Fruit fly (Drosophila melanogaster) whole organism: ENCODE measurements around the gene CG3588.

Experiments used
- CG8478 ChIP-seq: fragments of >200 bp; optimal IDR thresholded peaks from 2 replicates; lab custom pipeline; 2018; ENCODE audit warnings: inconsistent platforms
- Dll ChIP-seq: fragments of >200 bp; optimal IDR thresholded peaks from 2 replicates; lab custom pipeline; 2017
- EcR ChIP-seq, 2 experiments: fragments of >200 bp; optimal IDR thresholded peaks; 2 replicates each; lab custom pipeline; 2017; ENCODE audit warnings: missing biosample characterization in 2 of 2, missing genetic modification characterization in 2 of 2, missing genetic modification reagents in 2 of 2
- pan ChIP-seq: fragments of >200 bp; optimal IDR thresholded peaks from 2 replicates; lab custom pipeline; 2017
- psq ChIP-seq: fragments of >200 bp; optimal IDR thresholded peaks from 2 replicates; lab custom pipeline; 2017
- usp ChIP-seq: fragments of >200 bp; optimal IDR thresholded peaks from 2 replicates; lab custom pipeline; 2017; ENCODE audit warnings: missing biosample characterization, missing genetic modification characterization, mixed read lengths

Gene CG3588

dm6 chrX:2949114-2949513 is 29.5 kb downstream of the CG3588 start:
- TF ChIP-seq Dll (lab: Kevin White, UChicago): no peak
- no peak for TF ChIP-seq pan (lab: Kevin White, UChicago)
- TF ChIP-seq CG8478: no peak
- TF ChIP-seq psq (lab: Kevin White, UChicago): no peak
- no peak for TF ChIP-seq usp
- no peak for TF ChIP-seq EcR (GFP tag; optimal IDR thresholded peaks at IDR 0.05; lab: Kevin White, UChicago)

dm6 chrX:2951637-2952036 is 32.1 kb downstream of the CG3588 start:
- TF ChIP-seq usp: no peak

dm6 chrX:2956641-2957040 is 37.1 kb downstream of the CG3588 start:
- TF ChIP-seq usp (no peak), Dll (lab: Kevin White, UChicago) (no peak), pan (lab: Kevin White, UChicago) (no peak), psq (lab: Kevin White, UChicago) (no peak), EcR (GFP tag; optimal IDR thresholded peaks at IDR 0.05; lab: Kevin White, UChicago) (no peak)

dm6 chrX:2963171-2963570 is 43.6 kb downstream of the CG3588 start:
- TF ChIP-seq CG8478: no peak
- TF ChIP-seq pan (lab: Kevin White, UChicago): no peak
- no peak for TF ChIP-seq usp

- TF ChIP-seq psq (lab: Kevin White, UChicago) (no peak), CG8478 (no peak), pan (lab: Kevin White, UChicago) (no peak), usp (no peak), Dll (lab: Kevin White, UChicago) (no peak), EcR (GFP tag; optimal IDR thresholded peaks at IDR 0.05; lab: Kevin White, UChicago) (no peak)
Measured at dm6 chrX:2963790-2964335, 44.3 kb downstream of the CG3588 start.

dm6 chrX:2964678-2965231 is 45.2 kb downstream of the CG3588 start:
- TF ChIP-seq psq (lab: Kevin White, UChicago) (no peak), EcR (GFP tag; optimal IDR thresholded peaks at IDR 0.05; lab: Kevin White, UChicago) (no peak), Dll (lab: Kevin White, UChicago) (no peak), usp (no peak), pan (lab: Kevin White, UChicago) (no peak), CG8478 (no peak)

dm6 chrX:2969039-2969438 is 49.5 kb downstream of the CG3588 start:
- TF ChIP-seq usp: no peak
- no peak for TF ChIP-seq pan (lab: Kevin White, UChicago)
- no peak for TF ChIP-seq EcR (GFP tag; optimal IDR thresholded peaks at IDR 0.05; lab: Kevin White, UChicago)
- TF ChIP-seq Dll (lab: Kevin White, UChicago): no peak
- no peak for TF ChIP-seq CG8478
- TF ChIP-seq psq (lab: Kevin White, UChicago): no peak

- TF ChIP-seq EcR (GFP tag; optimal IDR thresholded peaks at IDR 0.05; lab: Kevin White, UChicago): no peak
- TF ChIP-seq psq (lab: Kevin White, UChicago): no peak
- no peak for TF ChIP-seq Dll (lab: Kevin White, UChicago)
- TF ChIP-seq pan (lab: Kevin White, UChicago): no peak
- no peak for TF ChIP-seq usp
- TF ChIP-seq CG8478: no peak
Measured at dm6 chrX:2973593-2973992, 54.0 kb downstream of the CG3588 start, which contains the start of gene rst. rst (minus strand) TSS chrX:2973834.
